3 worm cellular contexts compared by ENCODE assay signal in the genomic region with DNA sequence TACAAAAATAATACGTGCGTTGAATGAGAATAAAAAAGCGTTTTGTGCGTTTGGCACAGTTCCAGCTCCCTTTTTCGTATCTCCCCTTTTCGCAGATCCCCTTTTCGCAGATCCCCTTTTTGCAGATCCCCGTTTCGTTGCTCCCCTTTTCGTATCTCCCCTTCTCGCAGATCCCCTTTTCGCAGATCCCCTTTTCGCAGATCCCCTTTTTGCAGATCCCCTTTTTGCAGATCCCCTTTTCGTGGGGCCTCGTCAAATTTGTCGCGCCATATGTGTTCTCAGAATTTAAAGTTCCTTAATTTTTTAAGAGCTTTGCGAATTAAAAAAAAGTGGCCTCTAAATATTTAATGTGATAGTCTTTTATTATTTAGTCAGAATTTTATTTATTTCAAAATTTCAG.
TF ChIP-seq lines count a peak whose summit lies in the region.

A gene (plus strand): TSS at position 399 of the 400 bp plus-strand sequence.

TF ChIP-seq in whole organism, L4 larva, 104 proteins besides CTCF, POLR2A, EP300 and RAD21 (continued from another document):
- TF ChIP-seq zag-1 (tag; optimal IDR thresholded peaks at IDR 0.05; lab: Kevin White, UChicago) (no peak), ceh-44 (GFP tag; IDR thresholded peaks at IDR 0.05; lab: Robert Waterston, UW) (no peak), cey-2 (tag; optimal IDR thresholded peaks at IDR 0.05; lab: Kevin White, UChicago; ENCODE audit: borderline replicate concordance, insufficient read depth) (no peak)

TF ChIP-seq in whole organism, early embryonic, 17 proteins besides CTCF, POLR2A, EP300 and RAD21 (continued from another document):
- TF ChIP-seq scrt-1 (GFP tag; IDR thresholded peaks at IDR 0.05; lab: Robert Waterston, UW) (peak; percentile 82), B0310.2 (tag; optimal IDR thresholded peaks at IDR 0.05; lab: Kevin White, UChicago) (peak; percentile 5), hmbx-1 (tag; optimal IDR thresholded peaks at IDR 0.05; lab: Kevin White, UChicago) (no peak), flt-1 (GFP tag; IDR thresholded peaks at IDR 0.05; lab: Robert Waterston, UW) (no peak)

TF ChIP-seq in whole organism, late embryonic, 69 proteins besides CTCF, POLR2A, EP300 and RAD21 (continued from another document):
- TF ChIP-seq sox-4 (tag; optimal IDR thresholded peaks at IDR 0.05; lab: Kevin White, UChicago) (peak; percentile 14), ref-2 (tag; optimal IDR thresholded peaks at IDR 0.05; lab: Kevin White, UChicago) (peak; percentile 94), pag-3 (tag; optimal IDR thresholded peaks at IDR 0.05; lab: Kevin White, UChicago; ENCODE audit: borderline replicate concordance) (peak; percentile 70), pax-1 (tag; optimal IDR thresholded peaks at IDR 0.05; lab: Kevin White, UChicago) (no peak), hlh-15 (tag; optimal IDR thresholded peaks at IDR 0.05; lab: Kevin White, UChicago) (peak; percentile 29), hlh-30 (tag; optimal IDR thresholded peaks at IDR 0.05; lab: Kevin White, UChicago; ENCODE audit: insufficient read depth) (no peak), tbx-7 (tag; optimal IDR thresholded peaks at IDR 0.05; lab: Kevin White, UChicago) (peak; percentile 99), ceh-24 (tag; optimal IDR thresholded peaks at IDR 0.05; lab: Kevin White, UChicago) (no peak), ceh-48 (tag; optimal IDR thresholded peaks at IDR 0.05; lab: Kevin White, UChicago) (no peak), eyg-1 (tag; optimal IDR thresholded peaks at IDR 0.05; lab: Kevin White, UChicago) (no peak), madf-2 (tag; optimal IDR thresholded peaks at IDR 0.05; lab: Kevin White, UChicago) (peak; percentile 3), pha-2 (tag; optimal IDR thresholded peaks at IDR 0.05; lab: Kevin White, UChicago) (no peak), dve-1 (tag; optimal IDR thresholded peaks at IDR 0.05; lab: Kevin White, UChicago) (no peak), sdc-2 (tag; optimal IDR thresholded peaks at IDR 0.05; lab: Kevin White, UChicago) (peak; percentile 69), ceh-2 (tag; optimal IDR thresholded peaks at IDR 0.05; lab: Kevin White, UChicago) (peak; percentile 97), ceh-14 (tag; optimal IDR thresholded peaks at IDR 0.05; lab: Kevin White, UChicago) (peak; percentile 96), unc-55 (GFP tag; optimal IDR thresholded peaks at IDR 0.05; lab: Kevin White, UChicago) (no peak), fkh-6 (tag; optimal IDR thresholded peaks at IDR 0.05; lab: Kevin White, UChicago) (peak; percentile 85), K09A11.1 (tag; optimal IDR thresholded peaks at IDR 0.05; lab: Kevin White, UChicago; ENCODE audit: insufficient read depth) (no peak), ceh-19 (GFP tag; optimal IDR thresholded peaks at IDR 0.05; lab: Kevin White, UChicago) (peak; percentile 75), fax-1 (tag; optimal IDR thresholded peaks at IDR 0.05; lab: Kevin White, UChicago) (peak; percentile 94), unc-3 (GFP tag; conservative IDR thresholded peaks at IDR 0.05; lab: Robert Waterston, UW) (peak; percentile 44; the same call in 1 of the 2 replicates), unc-3 (tag; optimal IDR thresholded peaks at IDR 0.05; lab: Kevin White, UChicago) (peak; percentile 76), gmeb-2 (tag; optimal IDR thresholded peaks at IDR 0.05; lab: Kevin White, UChicago) (peak; percentile 38), unc-86 (tag; optimal IDR thresholded peaks at IDR 0.05; lab: Kevin White, UChicago) (peak; percentile 56), syd-9 (tag; optimal IDR thresholded peaks at IDR 0.05; lab: Kevin White, UChicago) (peak; percentile 70), ceh-34 (tag; optimal IDR thresholded peaks at IDR 0.05; lab: Kevin White, UChicago) (peak; percentile 70), C08G9.2 (tag; optimal IDR thresholded peaks at IDR 0.05; lab: Kevin White, UChicago) (peak; percentile 94), ceh-30 (tag; optimal IDR thresholded peaks at IDR 0.05; lab: Kevin White, UChicago) (no peak), ceh-6 (GFP tag; optimal IDR thresholded peaks at IDR 0.05; lab: Kevin White, UChicago) (peak; percentile 18), Y22D7AL.16 (tag; optimal IDR thresholded peaks at IDR 0.05; lab: Kevin White, UChicago) (no peak), ama-1 (optimal IDR thresholded peaks at IDR 0.05; lab: Kevin White, UChicago) (no peak), ceh-31 (tag; optimal IDR thresholded peaks at IDR 0.05; lab: Kevin White, UChicago) (peak; percentile 98), ceh-9 (tag; optimal IDR thresholded peaks at IDR 0.05; lab: Kevin White, UChicago) (no peak), ahr-1 (tag; optimal IDR thresholded peaks at IDR 0.05; lab: Kevin White, UChicago) (peak; percentile 76), unc-42 (tag; optimal IDR thresholded peaks at IDR 0.05; lab: Kevin White, UChicago) (peak; percentile 55), dmd-4 (tag; optimal IDR thresholded peaks at IDR 0.05; lab: Kevin White, UChicago; ENCODE audit: borderline replicate concordance) (peak; percentile 84), elt-2 (tag; optimal IDR thresholded peaks at IDR 0.05; lab: Kevin White, UChicago) (no peak), ceh-18 (tag; optimal IDR thresholded peaks at IDR 0.05; lab: Kevin White, UChicago) (peak; percentile 56), sox-2 (GFP tag; IDR thresholded peaks at IDR 0.05; lab: Robert Waterston, UW) (peak; percentile 21; the same call in 1 of the 2 replicates), ets-4 (tag; optimal IDR thresholded peaks at IDR 0.05; lab: Kevin White, UChicago) (peak; percentile 82), pha-4 (tag; optimal IDR thresholded peaks at IDR 0.05; lab: Kevin White, UChicago) (no peak), nhr-232 (tag; optimal IDR thresholded peaks at IDR 0.05; lab: Kevin White, UChicago) (no peak), tbx-2 (tag; optimal IDR thresholded peaks at IDR 0.05; lab: Kevin White, UChicago) (peak; percentile 98), pat-9 (tag; optimal IDR thresholded peaks at IDR 0.05; lab: Kevin White, UChicago) (no peak), ztf-16 (tag; optimal IDR thresholded peaks at IDR 0.05; lab: Kevin White, UChicago) (peak; percentile 60), che-1 (tag; optimal IDR thresholded peaks at IDR 0.05; lab: Kevin White, UChicago) (no peak), mec-3 (tag; optimal IDR thresholded peaks at IDR 0.05; lab: Kevin White, UChicago; ENCODE audit: borderline replicate concordance) (peak; percentile 93), pros-1 (tag; optimal IDR thresholded peaks at IDR 0.05; lab: Kevin White, UChicago) (no peak), ceh-45 (GFP tag; IDR thresholded peaks at IDR 0.05; lab: Robert Waterston, UW) (0 out of 2 replicates have a peak, but pooled peaks have one; percentile 34), ttx-3 (tag; optimal IDR thresholded peaks at IDR 0.05; lab: Kevin White, UChicago) (peak; percentile 38), elt-4 (tag; optimal IDR thresholded peaks at IDR 0.05; lab: Kevin White, UChicago) (peak; percentile 92), hlh-13 (GFP tag; optimal IDR thresholded peaks at IDR 0.05; lab: Kevin White, UChicago) (peak; percentile 13), npax-4 (tag; optimal IDR thresholded peaks at IDR 0.05; lab: Kevin White, UChicago) (no peak), C38D4.7 (GFP tag; optimal IDR thresholded peaks at IDR 0.05; lab: Kevin White, UChicago) (no peak)
